Fruit fly (Drosophila melanogaster) Kc167 (cell line): ENCODE results near the gene CG8892.

Source experiments
- Myc ChIP-seq: fragments of >200 bp; optimal IDR thresholded peaks from 2 replicates; lab custom pipeline; 2017; ENCODE audit warnings: missing external identifiers
- Sin3A ChIP-seq: fragments of >200 bp; optimal IDR thresholded peaks from 2 replicates; lab custom pipeline; 2018; ENCODE audit warnings: missing external identifiers
- psq ChIP-seq: fragments of >200 bp; optimal IDR thresholded peaks from 2 replicates; lab custom pipeline; 2017; ENCODE audit warnings: missing external identifiers
- ttk ChIP-seq: sonication (Bioruptor generic); optimal IDR thresholded peaks from 2 replicates; lab custom pipeline; 2017; ENCODE audit warnings: missing external identifiers

dm6 chr2L:5004677-5005463 lies 23.5 kb upstream of the CG8892 start:
- TF ChIP-seq Sin3A (no peak), Myc (no peak), psq (lab: Kevin White, UChicago) (no peak), ttk (lab: Kevin White, UChicago) (no peak)
